Fruit fly (Drosophila melanogaster) whole organism, prepupa: Measurements from ENCODE around the gene TfIIA-L.

Experiments used
- Blimp-1 ChIP-seq: fragments of 200-800 bp; sonication (Bioruptor generic); optimal IDR thresholded peaks from 3 replicates; lab custom pipeline; 2017; ENCODE audit warnings: missing biosample characterization, missing genetic modification characterization, mild to moderate bottlenecking, moderate library complexity, missing genetic modification reagents
- CG10669 ChIP-seq: fragments of 200-800 bp; sonication (Bioruptor generic); optimal IDR thresholded peaks from 3 replicates; lab custom pipeline; 2018; ENCODE audit warnings: missing biosample characterization, mild to moderate bottlenecking, missing genetic modification characterization, moderate library complexity
- CG11294 ChIP-seq: fragments of 200-800 bp; sonication (Bioruptor generic); IDR thresholded peaks from 2 replicates; pipeline ENCODE4 v1.3.6; 2022; ENCODE audit warnings: missing biosample characterization, missing genetic modification characterization
- CG11762 ChIP-seq: fragments of 200-800 bp; sonication (Bioruptor generic); optimal IDR thresholded peaks from 3 replicates; lab custom pipeline; 2016; ENCODE audit warnings: missing biosample characterization, missing genetic modification characterization; ENCODE audit not compliant: insufficient read depth
- CG11902 ChIP-seq: fragments of 200-800 bp; sonication (Bioruptor generic); optimal IDR thresholded peaks from 3 replicates; lab custom pipeline; 2016; ENCODE audit warnings: missing biosample characterization, missing genetic modification characterization
- CG15336 ChIP-seq: fragments of 200-800 bp; sonication (Bioruptor generic); IDR thresholded peaks from 2 replicates; pipeline ENCODE4 v1.3.6; 2022; ENCODE audit warnings: missing biosample characterization, missing genetic modification characterization
- CG1621 ChIP-seq: fragments of 200-800 bp; sonication (Bioruptor generic); optimal IDR thresholded peaks from 3 replicates; lab custom pipeline; 2018; ENCODE audit warnings: missing biosample characterization, mild to moderate bottlenecking, missing genetic modification characterization
- CG31627 ChIP-seq: fragments of 200-800 bp; sonication (Bioruptor generic); optimal IDR thresholded peaks from 3 replicates; lab custom pipeline; 2016; ENCODE audit warnings: missing biosample characterization, missing genetic modification characterization
- CG32006 ChIP-seq: fragments of 200-800 bp; sonication (Bioruptor generic); optimal IDR thresholded peaks from 3 replicates; lab custom pipeline; 2017; ENCODE audit warnings: missing biosample characterization, mild to moderate bottlenecking, missing genetic modification characterization
- CG34406 ChIP-seq: fragments of 200-800 bp; sonication (Bioruptor generic); optimal IDR thresholded peaks from 3 replicates; lab custom pipeline; 2016; ENCODE audit warnings: missing biosample characterization, missing genetic modification characterization
- CG3919 ChIP-seq: fragments of 200-800 bp; sonication (Bioruptor generic); optimal IDR thresholded peaks from 3 replicates; lab custom pipeline; 2016; ENCODE audit warnings: missing biosample characterization, missing genetic modification characterization
- CG4318 ChIP-seq: fragments of 200-800 bp; sonication (Bioruptor generic); optimal IDR thresholded peaks from 3 replicates; lab custom pipeline; 2017; ENCODE audit warnings: missing biosample characterization, mild to moderate bottlenecking, missing genetic modification characterization
- CG6163 ChIP-seq: fragments of 200-800 bp; sonication (Bioruptor generic); IDR thresholded peaks from 3 replicates; pipeline ENCODE4 v1.3.6; 2022; ENCODE audit warnings: missing biosample characterization, missing genetic modification characterization
- CG6276 ChIP-seq: fragments of 200-800 bp; sonication (Bioruptor generic); optimal IDR thresholded peaks from 2 replicates; lab custom pipeline; 2017; ENCODE audit warnings: missing biosample characterization, mild to moderate bottlenecking, missing genetic modification characterization
- CG6854 ChIP-seq: fragments of 200-800 bp; sonication (Bioruptor generic); optimal IDR thresholded peaks from 2 replicates; lab custom pipeline; 2017; ENCODE audit warnings: missing biosample characterization, mild to moderate bottlenecking, missing genetic modification characterization
- CG7368 ChIP-seq: fragments of 200-800 bp; sonication (Bioruptor generic); optimal IDR thresholded peaks from 3 replicates; lab custom pipeline; 2016; ENCODE audit warnings: missing biosample characterization, missing genetic modification characterization
- CG8119 ChIP-seq: fragments of 200-800 bp; sonication (Bioruptor generic); IDR thresholded peaks from 3 replicates; pipeline ENCODE4 v1.3.6; 2022; ENCODE audit warnings: missing biosample characterization, missing genetic modification characterization
- CG9139 ChIP-seq: fragments of 200-800 bp; sonication (Bioruptor generic); optimal IDR thresholded peaks from 3 replicates; lab custom pipeline; 2017; ENCODE audit warnings: missing biosample characterization, mild to moderate bottlenecking, missing genetic modification characterization
- Eip78C ChIP-seq: fragments of 200-800 bp; sonication (Bioruptor generic); peaks from one replicate; lab custom pipeline; 2016; ENCODE audit warnings: missing biosample characterization, missing genetic modification characterization
- Ets21C ChIP-seq: fragments of 200-800 bp; sonication (Bioruptor generic); optimal IDR thresholded peaks from 3 replicates; lab custom pipeline; 2016; ENCODE audit warnings: missing biosample characterization, missing genetic modification characterization
- Ets96B ChIP-seq: fragments of 200-800 bp; optimal IDR thresholded peaks from 2 replicates; lab custom pipeline; 2019; ENCODE audit warnings: missing biosample characterization, mild to moderate bottlenecking, missing genetic modification characterization, moderate library complexity
- Gug ChIP-seq: fragments of 200-800 bp; sonication (Bioruptor generic); IDR thresholded peaks from 2 replicates; pipeline ENCODE4 v1.3.6; 2022; ENCODE audit warnings: missing biosample characterization, missing genetic modification characterization
- Hr39 ChIP-seq: fragments of 200-800 bp; sonication (Bioruptor generic); optimal IDR thresholded peaks from 2 replicates; lab custom pipeline; 2016; ENCODE audit warnings: missing biosample characterization, missing genetic modification characterization
- Hr4 ChIP-seq: fragments of 200-800 bp; sonication (Bioruptor generic); optimal IDR thresholded peaks from 3 replicates; lab custom pipeline; 2016; ENCODE audit warnings: missing biosample characterization, missing genetic modification characterization
- Lpt ChIP-seq: fragments of 200-800 bp; sonication (Bioruptor generic); optimal IDR thresholded peaks from 3 replicates; lab custom pipeline; 2016; ENCODE audit warnings: missing biosample characterization, missing genetic modification characterization
- Met ChIP-seq: fragments of 200-800 bp; sonication (Bioruptor generic); optimal IDR thresholded peaks from 3 replicates; lab custom pipeline; 2016; ENCODE audit warnings: missing biosample characterization, missing genetic modification characterization
- acj6 ChIP-seq: fragments of 200-800 bp; sonication (Bioruptor generic); optimal IDR thresholded peaks from 3 replicates; lab custom pipeline; 2016; ENCODE audit warnings: missing biosample characterization, missing genetic modification characterization
- dac ChIP-seq: fragments of 200-800 bp; sonication (Bioruptor generic); optimal IDR thresholded peaks from 2 replicates; lab custom pipeline; 2017; ENCODE audit warnings: missing biosample characterization, mild to moderate bottlenecking, missing genetic modification characterization
- eg ChIP-seq: fragments of 200-800 bp; sonication (Bioruptor generic); IDR thresholded peaks from 3 replicates; pipeline ENCODE4 v1.3.6; 2022; ENCODE audit warnings: missing biosample characterization, missing genetic modification characterization
- fd59A ChIP-seq: fragments of 200-800 bp; sonication (Bioruptor generic); optimal IDR thresholded peaks from 2 replicates; lab custom pipeline; 2017; ENCODE audit warnings: missing biosample characterization, mild to moderate bottlenecking, missing genetic modification characterization, missing genetic modification reagents
- fd85E ChIP-seq: fragments of 200-800 bp; sonication (Bioruptor generic); optimal IDR thresholded peaks from 3 replicates; lab custom pipeline; 2016; ENCODE audit warnings: missing biosample characterization, missing genetic modification characterization
- fkh ChIP-seq: fragments of 200-800 bp; sonication (Bioruptor generic); optimal IDR thresholded peaks from 3 replicates; lab custom pipeline; 2017; ENCODE audit warnings: missing biosample characterization, mild to moderate bottlenecking, missing genetic modification characterization, moderate library complexity
- net ChIP-seq: fragments of 200-800 bp; sonication (Bioruptor generic); optimal IDR thresholded peaks from 3 replicates; lab custom pipeline; 2016; ENCODE audit warnings: missing biosample characterization, missing genetic modification characterization
- pdm3 ChIP-seq: fragments of 200-800 bp; sonication (Bioruptor generic); optimal IDR thresholded peaks from 3 replicates; lab custom pipeline; 2016; ENCODE audit warnings: missing biosample characterization, missing genetic modification characterization
- salr ChIP-seq, 2 experiments: fragments of 200-800 bp; sonication (Bioruptor generic); optimal IDR thresholded peaks; 3 replicates each; lab custom pipeline; 2016 to 2018; ENCODE audit warnings: missing biosample characterization in 2 of 2, missing genetic modification characterization in 2 of 2, mild to moderate bottlenecking in 1 of 2
- spab ChIP-seq: fragments of 200-800 bp; sonication (Bioruptor generic); optimal IDR thresholded peaks from 2 replicates; lab custom pipeline; 2017; ENCODE audit warnings: missing biosample characterization, mild to moderate bottlenecking, missing genetic modification characterization, missing genetic modification reagents
- ss ChIP-seq, 2 experiments: fragments of 200-800 bp; sonication (Bioruptor generic); optimal IDR thresholded peaks; 2 replicates in 1 of 2; 3 replicates in 1 of 2; lab custom pipeline; 2017 to 2018; ENCODE audit warnings: mild to moderate bottlenecking in 2 of 2, missing biosample characterization in 2 of 2, missing genetic modification characterization in 2 of 2, moderate library complexity in 1 of 2
- svp ChIP-seq: fragments of 200-800 bp; sonication (Bioruptor generic); peaks from one replicate; lab custom pipeline; 2016; ENCODE audit warnings: missing biosample characterization, missing genetic modification characterization
- topi ChIP-seq: fragments of 200-800 bp; sonication (Bioruptor generic); optimal IDR thresholded peaks from 3 replicates; lab custom pipeline; 2016; ENCODE audit warnings: missing biosample characterization, missing genetic modification characterization
- vri ChIP-seq: fragments of 200-800 bp; sonication (Bioruptor generic); optimal IDR thresholded peaks from 3 replicates; lab custom pipeline; 2016; ENCODE audit warnings: missing biosample characterization, mild to moderate bottlenecking, missing genetic modification characterization

The TfIIA-L gene

dm6 chr3R:27204694-27205414 is 46.1 kb upstream of the TfIIA-L start (continued):
- 0 out of 3 replicates have a peak, but pooled peaks have one; percentile 21 for TF ChIP-seq CG8119 (GFP tag; lab: Robert Waterston, UW)
- TF ChIP-seq CG1621 (tag; lab: Kevin White, UChicago): no peak
- TF ChIP-seq Met: peak; percentile 32
- peak; percentile 60 for TF ChIP-seq CG10669 (GFP tag; lab: Kevin White, UChicago)
- no peak for TF ChIP-seq salr (GFP tag; optimal IDR thresholded peaks at IDR 0.05; lab: Kevin White, UChicago)
- no peak for TF ChIP-seq CG6276
- TF ChIP-seq fd59A (GFP tag; lab: Kevin White, UChicago): peak; percentile 42
- TF ChIP-seq CG11294 (GFP tag; lab: Robert Waterston, UW): no peak
- TF ChIP-seq dac (GFP tag; lab: Kevin White, UChicago): no peak
- TF ChIP-seq CG11762: peak; percentile 23
- peak; percentile 74 for TF ChIP-seq Ets96B (tag; lab: Kevin White, UChicago)
- TF ChIP-seq Hr39: no peak
- TF ChIP-seq Ets21C: no peak
- TF ChIP-seq fkh (GFP tag; lab: Kevin White, UChicago): no peak
- peak; percentile 20 for TF ChIP-seq Blimp-1 (GFP tag; lab: Kevin White, UChicago)
- TF ChIP-seq spab (GFP tag; lab: Kevin White, UChicago): peak; percentile 49
- no peak for TF ChIP-seq Gug (GFP tag; lab: Robert Waterston, UW)
- no peak for TF ChIP-seq Hr4 (GFP tag; lab: Kevin White, UChicago)
- TF ChIP-seq acj6 (GFP tag; lab: Kevin White, UChicago): peak; percentile 26
- peak; percentile 43 for TF ChIP-seq CG3919 (GFP tag; lab: Kevin White, UChicago)
- no peak for TF ChIP-seq Lpt (GFP tag; lab: Kevin White, UChicago)
- TF ChIP-seq eg (GFP tag; lab: Robert Waterston, UW): no peak
- no peak for TF ChIP-seq CG31627
- TF ChIP-seq CG4318: no peak
- TF ChIP-seq CG6163 (GFP tag; lab: Robert Waterston, UW): no peak
- TF ChIP-seq CG6854 (GFP tag; lab: Kevin White, UChicago): peak; percentile 20
- peak; percentile 35 for TF ChIP-seq CG34406 (GFP tag; lab: Kevin White, UChicago)
- TF ChIP-seq CG9139: no peak
- peak in 1 of 2 experiments; percentile 10 for TF ChIP-seq ss (GFP tag; optimal IDR thresholded peaks at IDR 0.05; lab: Kevin White, UChicago)
- no peak for TF ChIP-seq net (GFP tag; lab: Kevin White, UChicago)
- no peak for TF ChIP-seq vri (GFP tag; lab: Kevin White, UChicago)
- TF ChIP-seq CG11902 (GFP tag; lab: Kevin White, UChicago): peak; percentile 42
- TF ChIP-seq topi: peak; percentile 30

- TF ChIP-seq fkh (GFP tag; lab: Kevin White, UChicago) (peak; percentile 78), CG15336 (GFP tag; lab: Robert Waterston, UW) (no peak)
Observed at dm6 chr3R:27208724-27209343, 42.1 kb upstream of the TfIIA-L start.

- TF ChIP-seq fd85E (no peak), Gug (GFP tag; lab: Robert Waterston, UW) (peak; percentile 43; the same call in 1 of the 2 replicates), topi (no peak), CG8119 (GFP tag; lab: Robert Waterston, UW) (peak; percentile 69; the same call in 2 of the 3 replicates), pdm3 (peak; percentile 27), CG6163 (GFP tag; lab: Robert Waterston, UW) (peak; percentile 54), Hr4 (GFP tag; lab: Kevin White, UChicago) (peak; percentile 40), CG15336 (GFP tag; lab: Robert Waterston, UW) (peak; percentile 53), CG31627 (no peak), CG7368 (GFP tag; lab: Kevin White, UChicago) (no peak), CG4318 (no peak), Hr39 (no peak), svp (GFP tag; lab: Kevin White, UChicago) (peak; percentile 34), eg (GFP tag; lab: Robert Waterston, UW) (peak; percentile 73), CG6276 (peak; percentile 39), CG32006 (GFP tag; lab: Kevin White, UChicago) (peak; percentile 43), Eip78C (GFP tag; lab: Kevin White, UChicago) (peak; percentile 48)
Observed at dm6 chr3R:27209561-27210275, 41.2 kb upstream of the TfIIA-L start.
